Worm (Caenorhabditis elegans) whole organism, L3 larva: ENCODE results near the gene H34I24.2.

Source experiments
- R02D3.7 ChIP-seq: fragments of 150-350 bp; optimal IDR thresholded peaks from 2 replicates; lab custom pipeline; 2014; ENCODE audit warnings: missing biosample characterization, missing genetic modification characterization
- ZK546.5 ChIP-seq: sonication (generic microtip); optimal IDR thresholded peaks from 2 replicates; lab custom pipeline; 2017; ENCODE audit warnings: missing biosample characterization, missing genetic modification characterization
- aly-2 ChIP-seq: fragments of 150-350 bp; optimal IDR thresholded peaks from 2 replicates; lab custom pipeline; 2014; ENCODE audit warnings: missing biosample characterization, missing genetic modification characterization
- ama-1 ChIP-seq: fragments of 150-350 bp; optimal IDR thresholded peaks from 2 replicates; lab custom pipeline; 2018
- ceh-16 ChIP-seq: sonication (generic microtip); optimal IDR thresholded peaks from 2 replicates; lab custom pipeline; 2017; ENCODE audit warnings: missing biosample characterization, missing genetic modification characterization
- ceh-28 ChIP-seq: fragments of 150-350 bp; optimal IDR thresholded peaks from 2 replicates; lab custom pipeline; 2014; ENCODE audit warnings: missing biosample characterization, missing genetic modification reagents, missing genetic modification characterization
- ceh-82 ChIP-seq: fragments of 150-350 bp; optimal IDR thresholded peaks from 2 replicates; lab custom pipeline; 2014; ENCODE audit warnings: missing biosample characterization, missing genetic modification characterization
- ceh-9 ChIP-seq: sonication (generic microtip); optimal IDR thresholded peaks from 2 replicates; lab custom pipeline; 2018; ENCODE audit warnings: missing biosample characterization, missing genetic modification characterization
- daf-12 ChIP-seq: fragments of 150-350 bp; optimal IDR thresholded peaks from 2 replicates; lab custom pipeline; 2014; ENCODE audit warnings: missing biosample characterization, missing genetic modification reagents, missing genetic modification characterization
- egl-27 ChIP-seq: sonication (generic microtip); optimal IDR thresholded peaks from 4 replicates; lab custom pipeline; 2017; ENCODE audit warnings: missing biosample characterization, missing genetic modification reagents, missing genetic modification characterization
- egl-5 ChIP-seq: fragments of 150-350 bp; optimal IDR thresholded peaks from 2 replicates; lab custom pipeline; 2017; ENCODE audit warnings: missing biosample characterization, missing genetic modification reagents, missing genetic modification characterization, inconsistent platforms
- elt-1 ChIP-seq: fragments of 150-350 bp; optimal IDR thresholded peaks from 2 replicates; lab custom pipeline; 2014; ENCODE audit warnings: missing biosample characterization, missing genetic modification characterization
- elt-2 ChIP-seq: sonication (generic microtip); optimal IDR thresholded peaks from 2 replicates; lab custom pipeline; 2016; ENCODE audit warnings: missing genetic modification reagents, mild to moderate bottlenecking, missing genetic modification characterization, missing compliant biosample characterization
- elt-3 ChIP-seq, 3 experiments: fragments of 150-350 bp in 1 of 3; sonication (generic microtip) in 2 of 3; optimal IDR thresholded peaks; 2 replicates in 2 of 3; 4 replicates in 1 of 3; lab custom pipeline; 2014 to 2017; ENCODE audit warnings: missing biosample characterization in 3 of 3, missing genetic modification characterization in 3 of 3
- eor-1 ChIP-seq, 2 experiments: fragments of 150-350 bp; optimal IDR thresholded peaks; 2 replicates each; lab custom pipeline; 2014 to 2018; ENCODE audit warnings: missing biosample characterization in 2 of 2, missing genetic modification characterization in 2 of 2
- fkh-10 ChIP-seq: sonication (generic microtip); optimal IDR thresholded peaks from 2 replicates; lab custom pipeline; 2017; ENCODE audit warnings: missing biosample characterization, missing genetic modification reagents, missing genetic modification characterization
- fkh-2 ChIP-seq: fragments of 150-350 bp; optimal IDR thresholded peaks from 2 replicates; lab custom pipeline; 2014; ENCODE audit warnings: missing biosample characterization, missing genetic modification reagents, missing genetic modification characterization
- fos-1 ChIP-seq: fragments of 150-350 bp; optimal IDR thresholded peaks from 2 replicates; lab custom pipeline; 2014; ENCODE audit warnings: missing biosample characterization, missing genetic modification characterization
- hmg-11 ChIP-seq: sonication (generic microtip); optimal IDR thresholded peaks from 2 replicates; lab custom pipeline; 2016; ENCODE audit warnings: missing genetic modification characterization, missing compliant biosample characterization
- jun-1 ChIP-seq: fragments of 150-350 bp; optimal IDR thresholded peaks from 2 replicates; lab custom pipeline; 2014; ENCODE audit warnings: missing biosample characterization, missing genetic modification reagents, missing genetic modification characterization
- lin-15B ChIP-seq: fragments of 150-350 bp; optimal IDR thresholded peaks from 2 replicates; lab custom pipeline; 2014; ENCODE audit warnings: missing biosample characterization, missing genetic modification characterization
- lin-39 ChIP-seq: fragments of 150-350 bp; optimal IDR thresholded peaks from 2 replicates; lab custom pipeline; 2018; ENCODE audit warnings: missing biosample characterization, missing genetic modification reagents, missing genetic modification characterization
- lsy-12 ChIP-seq: sonication (generic microtip); optimal IDR thresholded peaks from 2 replicates; lab custom pipeline; 2016; ENCODE audit warnings: mild to moderate bottlenecking, missing genetic modification characterization, missing compliant biosample characterization
- mdl-1 ChIP-seq: fragments of 150-350 bp; optimal IDR thresholded peaks from 2 replicates; lab custom pipeline; 2014; ENCODE audit warnings: missing biosample characterization, missing genetic modification characterization
- mml-1 ChIP-seq: fragments of 150-350 bp; sonication (generic microtip); optimal IDR thresholded peaks from 3 replicates; lab custom pipeline; 2014; ENCODE audit warnings: missing biosample characterization, missing genetic modification characterization
- nfya-1 ChIP-seq: sonication (generic microtip); optimal IDR thresholded peaks from 2 replicates; lab custom pipeline; 2017; ENCODE audit warnings: missing genetic modification characterization, mild to moderate bottlenecking, missing compliant biosample characterization, antibody characterized with exemption, moderate library complexity; ENCODE audit not compliant: insufficient read depth
- nhr-11 ChIP-seq: fragments of 150-350 bp; optimal IDR thresholded peaks from 2 replicates; lab custom pipeline; 2014; ENCODE audit warnings: missing biosample characterization, missing genetic modification characterization
- nhr-12 ChIP-seq: fragments of 150-350 bp; optimal IDR thresholded peaks from 2 replicates; lab custom pipeline; 2014; ENCODE audit warnings: missing biosample characterization, missing genetic modification characterization
- nhr-23 ChIP-seq: fragments of 150-350 bp; optimal IDR thresholded peaks from 2 replicates; lab custom pipeline; 2014; ENCODE audit warnings: missing biosample characterization, missing genetic modification reagents, missing genetic modification characterization
- nhr-237 ChIP-seq: fragments of 150-350 bp; optimal IDR thresholded peaks from 2 replicates; lab custom pipeline; 2014; ENCODE audit warnings: missing biosample characterization, missing genetic modification characterization
- nhr-25 ChIP-seq: sonication (generic microtip); optimal IDR thresholded peaks from 2 replicates; lab custom pipeline; 2017; ENCODE audit warnings: missing biosample characterization, missing genetic modification characterization
- nhr-28 ChIP-seq: fragments of 150-350 bp; optimal IDR thresholded peaks from 2 replicates; lab custom pipeline; 2014; ENCODE audit warnings: missing biosample characterization, missing genetic modification characterization
- nhr-43 ChIP-seq: sonication (generic microtip); optimal IDR thresholded peaks from 2 replicates; lab custom pipeline; 2016; ENCODE audit warnings: mild to moderate bottlenecking, missing genetic modification characterization, missing compliant biosample characterization; ENCODE audit not compliant: poor library complexity, severe bottlenecking
- nhr-67 ChIP-seq: fragments of 150-350 bp; optimal IDR thresholded peaks from 2 replicates; lab custom pipeline; 2014; ENCODE audit warnings: missing biosample characterization, missing genetic modification characterization
- nhr-76 ChIP-seq: fragments of 150-350 bp; sonication (generic microtip); optimal IDR thresholded peaks from 5 replicates; lab custom pipeline; 2014; ENCODE audit warnings: missing biosample characterization, missing genetic modification characterization
- nhr-77 ChIP-seq: fragments of 150-350 bp; optimal IDR thresholded peaks from 2 replicates; lab custom pipeline; 2014; ENCODE audit warnings: missing biosample characterization, missing genetic modification characterization
- pha-4 ChIP-seq: fragments of 150-350 bp; optimal IDR thresholded peaks from 2 replicates; lab custom pipeline; 2014; ENCODE audit warnings: missing biosample characterization, missing genetic modification reagents, missing genetic modification characterization
- pqm-1 ChIP-seq: fragments of 150-350 bp; optimal IDR thresholded peaks from 2 replicates; lab custom pipeline; 2017; ENCODE audit warnings: missing biosample characterization, missing genetic modification characterization, inconsistent platforms
- sea-2 ChIP-seq: fragments of 150-350 bp; sonication (generic microtip); optimal IDR thresholded peaks from 4 replicates; lab custom pipeline; 2014; ENCODE audit warnings: missing biosample characterization, missing genetic modification reagents, missing genetic modification characterization
- skn-1 ChIP-seq: fragments of 150-350 bp; optimal IDR thresholded peaks from 2 replicates; lab custom pipeline; 2014; ENCODE audit warnings: missing biosample characterization, missing genetic modification characterization
- snpc-4 ChIP-seq: fragments of 150-350 bp; optimal IDR thresholded peaks from 2 replicates; lab custom pipeline; 2014; ENCODE audit warnings: missing biosample characterization, missing genetic modification characterization
- tbx-2 ChIP-seq: sonication (generic microtip); optimal IDR thresholded peaks from 2 replicates; lab custom pipeline; 2016; ENCODE audit warnings: mild to moderate bottlenecking, missing genetic modification characterization, missing compliant biosample characterization
- unc-39 ChIP-seq: sonication (generic microtip); optimal IDR thresholded peaks from 4 replicates; lab custom pipeline; 2017; ENCODE audit warnings: missing biosample characterization, missing genetic modification characterization
- unc-62 ChIP-seq: fragments of 150-350 bp; sonication (generic microtip); optimal IDR thresholded peaks from 4 replicates; lab custom pipeline; 2014; ENCODE audit warnings: missing biosample characterization, missing genetic modification reagents, missing genetic modification characterization
- zag-1 ChIP-seq: fragments of 150-350 bp; optimal IDR thresholded peaks from 2 replicates; lab custom pipeline; 2014; ENCODE audit warnings: missing biosample characterization, missing genetic modification characterization
- ztf-11 ChIP-seq: fragments of 150-350 bp; optimal IDR thresholded peaks from 2 replicates; lab custom pipeline; 2014; ENCODE audit warnings: missing biosample characterization, missing genetic modification characterization
- ztf-4 ChIP-seq: fragments of 150-350 bp; optimal IDR thresholded peaks from 2 replicates; lab custom pipeline; 2014; ENCODE audit warnings: missing biosample characterization, missing genetic modification characterization

Gene H34I24.2

ce11 chrIII:2804461-2804860 is 37.4 kb upstream of the H34I24.2 start (continued):
- no peak for TF ChIP-seq elt-1
- TF ChIP-seq ceh-16 (tag; lab: Kevin White, UChicago), result no peak
- no peak for TF ChIP-seq egl-27
- no peak for TF ChIP-seq mdl-1 (tag; lab: Kevin White, UChicago)
- no peak for TF ChIP-seq nhr-67 (tag; lab: Kevin White, UChicago)
- TF ChIP-seq ztf-4 (tag; lab: Kevin White, UChicago), result no peak
- TF ChIP-seq ceh-28, result no peak
- peak; percentile 81 for TF ChIP-seq nhr-23 (tag; lab: Kevin White, UChicago)
- TF ChIP-seq nhr-43 (tag; lab: Kevin White, UChicago), result peak; percentile 15
- no peak for TF ChIP-seq ZK546.5 (tag; lab: Kevin White, UChicago)
- no peak for TF ChIP-seq unc-62 (GFP tag; lab: Kevin White, UChicago)

ce11 chrIII:2805084-2805483 is 36.8 kb upstream of the H34I24.2 start, which contains the start of gene Y71H2AM.3:
TSS of gene Y71H2AM.3 (plus strand) at chrIII:2805430.
- no peak for TF ChIP-seq sea-2 (GFP tag; lab: Kevin White, UChicago)
- TF ChIP-seq unc-39, result no peak
- TF ChIP-seq snpc-4 (tag; lab: Kevin White, UChicago), result no peak
- TF ChIP-seq ceh-82 (tag; lab: Kevin White, UChicago), result no peak
- no peak for TF ChIP-seq nhr-67 (tag; lab: Kevin White, UChicago)
- no peak for TF ChIP-seq R02D3.7 (tag; lab: Kevin White, UChicago)
- TF ChIP-seq fkh-10 (GFP tag; lab: Kevin White, UChicago), result no peak
- no peak for TF ChIP-seq eor-1 (tag; optimal IDR thresholded peaks at IDR 0.05; lab: Kevin White, UChicago)
- no peak for TF ChIP-seq pqm-1
- TF ChIP-seq elt-1, result no peak
- TF ChIP-seq nhr-237 (tag; lab: Kevin White, UChicago), result no peak
- TF ChIP-seq daf-12 (tag; lab: Kevin White, UChicago), result no peak
- no peak for TF ChIP-seq elt-3 (tag; optimal IDR thresholded peaks at IDR 0.05; lab: Kevin White, UChicago)
- TF ChIP-seq lsy-12 (tag; lab: Kevin White, UChicago), result no peak
- TF ChIP-seq nhr-12 (tag; lab: Kevin White, UChicago), result no peak
- no peak for TF ChIP-seq zag-1
- TF ChIP-seq ceh-9 (tag; lab: Kevin White, UChicago), result no peak
- no peak for TF ChIP-seq nhr-11 (tag; lab: Kevin White, UChicago)
- TF ChIP-seq ZK546.5 (tag; lab: Kevin White, UChicago), result no peak
- TF ChIP-seq nhr-43 (tag; lab: Kevin White, UChicago), result no peak
- no peak for TF ChIP-seq nhr-77 (tag; lab: Kevin White, UChicago)
- peak; percentile 68 for TF ChIP-seq ama-1
- TF ChIP-seq egl-27, result no peak
- TF ChIP-seq jun-1, result peak; percentile 3
- TF ChIP-seq nhr-76, result no peak
- TF ChIP-seq fkh-2 (tag; lab: Kevin White, UChicago), result no peak
- peak; percentile 26 for TF ChIP-seq nhr-23 (tag; lab: Kevin White, UChicago)
- TF ChIP-seq aly-2 (tag; lab: Kevin White, UChicago), result no peak
- TF ChIP-seq tbx-2, result no peak
- no peak for TF ChIP-seq nhr-25
- TF ChIP-seq ceh-16 (tag; lab: Kevin White, UChicago), result no peak
- no peak for TF ChIP-seq unc-62 (GFP tag; lab: Kevin White, UChicago)
- no peak for TF ChIP-seq hmg-11
- TF ChIP-seq nhr-28 (tag; lab: Kevin White, UChicago), result no peak
- TF ChIP-seq pha-4 (tag; lab: Kevin White, UChicago), result peak; percentile 56
- no peak for TF ChIP-seq elt-2
- no peak for TF ChIP-seq mml-1 (tag; lab: Kevin White, UChicago)
- peak; percentile 52 for TF ChIP-seq nfya-1 (tag; lab: Kevin White, UChicago)
- TF ChIP-seq ceh-28, result peak; percentile 4
- no peak for TF ChIP-seq ztf-4 (tag; lab: Kevin White, UChicago)
- no peak for TF ChIP-seq egl-5
- no peak for TF ChIP-seq skn-1 (tag; lab: Kevin White, UChicago)
- no peak for TF ChIP-seq mdl-1 (tag; lab: Kevin White, UChicago)
- TF ChIP-seq fos-1, result no peak
- TF ChIP-seq lin-39 (tag; lab: Kevin White, UChicago), result no peak
- no peak for TF ChIP-seq ztf-11
- peak; percentile 76 for TF ChIP-seq lin-15B (tag; lab: Kevin White, UChicago)
